Fruit fly (Drosophila melanogaster) whole organism, embryonic: ENCODE results near the gene Dbp73D.

Source experiments
- Bgb ChIP-seq: fragments of 200-800 bp; sonication (Bioruptor generic); IDR thresholded peaks from 2 replicates; pipeline ENCODE4 v1.3.6; 2022; ENCODE audit warnings: missing biosample characterization, missing genetic modification characterization; ENCODE audit not compliant: partially characterized antibody
- CG10321 ChIP-seq: fragments of 200-800 bp; sonication (Bioruptor generic); IDR thresholded peaks from 2 replicates; pipeline ENCODE4 v1.3.6; 2022; ENCODE audit warnings: missing biosample characterization, missing genetic modification characterization
- CG11456 ChIP-seq: fragments of 200-800 bp; sonication (Bioruptor generic); IDR thresholded peaks from 3 replicates; pipeline ENCODE4 v1.3.6; 2022; ENCODE audit warnings: missing biosample characterization, missing genetic modification characterization
- CG12104 ChIP-seq: fragments of 200-800 bp; sonication (Bioruptor generic); optimal IDR thresholded peaks from 3 replicates; lab custom pipeline; 2016; ENCODE audit warnings: missing biosample characterization, missing genetic modification characterization
- CG14441 ChIP-seq: fragments of 200-800 bp; sonication (Bioruptor generic); IDR thresholded peaks from 2 replicates; pipeline ENCODE4 v1.3.6; 2022; ENCODE audit warnings: missing biosample characterization, missing genetic modification characterization
- CG14710 ChIP-seq: fragments of 200-800 bp; sonication (Bioruptor generic); optimal IDR thresholded peaks from 3 replicates; lab custom pipeline; 2019; ENCODE audit warnings: missing biosample characterization, mild to moderate bottlenecking, missing genetic modification characterization, moderate library complexity
- CG15011 ChIP-seq: fragments of 200-800 bp; sonication (Bioruptor generic); optimal IDR thresholded peaks from 3 replicates; lab custom pipeline; 2018; ENCODE audit warnings: missing biosample characterization, mild to moderate bottlenecking, missing genetic modification characterization
- CG17361 ChIP-seq: fragments of 200-800 bp; sonication (Bioruptor generic); IDR thresholded peaks from 3 replicates; pipeline ENCODE4 v1.3.6; 2022; ENCODE audit warnings: missing biosample characterization, missing genetic modification characterization
- CG2199 ChIP-seq: fragments of 200-800 bp; sonication (Bioruptor generic); IDR thresholded peaks from 3 replicates; pipeline ENCODE4 v1.3.6; 2022; ENCODE audit warnings: missing biosample characterization, missing genetic modification characterization
- CG2678 ChIP-seq: fragments of 200-800 bp; sonication (Bioruptor generic); optimal IDR thresholded peaks from 3 replicates; lab custom pipeline; 2019; ENCODE audit warnings: missing biosample characterization, mild to moderate bottlenecking, missing genetic modification characterization, moderate library complexity
- CG31388 ChIP-seq: fragments of 200-800 bp; sonication (Bioruptor generic); optimal IDR thresholded peaks from 2 replicates; lab custom pipeline; 2016; ENCODE audit warnings: missing biosample characterization, missing genetic modification characterization
- CG34376 ChIP-seq: fragments of 200-800 bp; sonication (Bioruptor generic); optimal IDR thresholded peaks from 2 replicates; lab custom pipeline; 2018; ENCODE audit warnings: missing biosample characterization, mild to moderate bottlenecking, missing genetic modification characterization
- CG34422 ChIP-seq: fragments of 200-800 bp; sonication (Bioruptor generic); IDR thresholded peaks from 3 replicates; pipeline ENCODE4 v1.3.6; 2022; ENCODE audit warnings: missing biosample characterization, missing genetic modification characterization
- CG3995 ChIP-seq: fragments of 200-800 bp; sonication (Bioruptor generic); optimal IDR thresholded peaks from 3 replicates; lab custom pipeline; 2016; ENCODE audit warnings: missing biosample characterization, missing genetic modification characterization
- CG4854 ChIP-seq: fragments of 200-800 bp; sonication (Bioruptor generic); optimal IDR thresholded peaks from 2 replicates; lab custom pipeline; 2016; ENCODE audit warnings: missing biosample characterization, missing genetic modification characterization, inconsistent platforms
- CG7786 ChIP-seq: fragments of 200-800 bp; sonication (Bioruptor generic); optimal IDR thresholded peaks from 2 replicates; lab custom pipeline; 2016; ENCODE audit warnings: missing biosample characterization, missing genetic modification characterization
- CG7839 ChIP-seq: fragments of 200-800 bp; sonication (Bioruptor generic); optimal IDR thresholded peaks from 3 replicates; lab custom pipeline; 2018; ENCODE audit warnings: missing biosample characterization, mild to moderate bottlenecking, missing genetic modification characterization, moderate library complexity
- Camta ChIP-seq: fragments of 200-800 bp; sonication (Bioruptor generic); optimal IDR thresholded peaks from 2 replicates; lab custom pipeline; 2016; ENCODE audit warnings: missing biosample characterization, missing genetic modification characterization
- Doc2 ChIP-seq: fragments of 200-800 bp; sonication (Bioruptor generic); IDR thresholded peaks from 2 replicates; pipeline ENCODE4 v1.3.6; 2022; ENCODE audit warnings: missing biosample characterization, missing genetic modification characterization
- E2f2 ChIP-seq: fragments of 200-800 bp; sonication (Bioruptor generic); IDR thresholded peaks from 2 replicates; pipeline ENCODE4 v1.3.6; 2022; ENCODE audit warnings: missing biosample characterization, missing genetic modification characterization
- Eip74EF ChIP-seq, 2 experiments: fragments of 200-800 bp in 1 of 2; fragments of >200 bp in 1 of 2; sonication (Bioruptor generic) in 1 of 2; optimal IDR thresholded peaks; 2 replicates each; lab custom pipeline; 2017 to 2019; ENCODE audit warnings: missing biosample characterization in 2 of 2, missing genetic modification characterization in 2 of 2, mild to moderate bottlenecking in 1 of 2, moderate library complexity in 1 of 2
- GATAe ChIP-seq: fragments of 200-800 bp; sonication (Bioruptor generic); conservative IDR thresholded peaks from 2 replicates; pipeline ENCODE4 v1.3.6; 2022; ENCODE audit warnings: missing biosample characterization, missing genetic modification characterization
- Gsc ChIP-seq: fragments of 200-800 bp; sonication (Bioruptor generic); IDR thresholded peaks from 2 replicates; pipeline ENCODE4 v1.3.6; 2022; ENCODE audit warnings: missing biosample characterization, missing genetic modification characterization
- HLH54F ChIP-seq: fragments of 200-800 bp; sonication (Bioruptor generic); optimal IDR thresholded peaks from 3 replicates; lab custom pipeline; 2016; ENCODE audit warnings: missing biosample characterization, missing genetic modification characterization
- HmgZ ChIP-seq: fragments of 200-800 bp; sonication (Bioruptor generic); optimal IDR thresholded peaks from 2 replicates; lab custom pipeline; 2018; ENCODE audit warnings: missing biosample characterization, mild to moderate bottlenecking, missing genetic modification characterization
- Mad ChIP-seq: fragments of 200-800 bp; sonication (Bioruptor generic); optimal IDR thresholded peaks from 2 replicates; lab custom pipeline; 2016; ENCODE audit warnings: missing biosample characterization, missing genetic modification characterization
- Max ChIP-seq: fragments of 200-800 bp; sonication (Bioruptor generic); optimal IDR thresholded peaks from 2 replicates; lab custom pipeline; 2016; ENCODE audit warnings: missing biosample characterization, mild to moderate bottlenecking, missing genetic modification characterization
- Med ChIP-seq: fragments of 200-800 bp; sonication (Bioruptor generic); peaks from one replicate; lab custom pipeline; 2016; ENCODE audit warnings: missing biosample characterization, missing genetic modification characterization, mild to moderate bottlenecking, inconsistent platforms, moderate library complexity
- Nf-YA ChIP-seq: fragments of 200-800 bp; sonication (Bioruptor generic); IDR thresholded peaks from 2 replicates; pipeline ENCODE4 v1.3.6; 2022; ENCODE audit warnings: missing biosample characterization, missing genetic modification characterization
- Rx ChIP-seq: fragments of 200-800 bp; sonication (Bioruptor generic); IDR thresholded peaks from 2 replicates; pipeline ENCODE4 v1.3.6; 2022; ENCODE audit warnings: missing biosample characterization, missing genetic modification characterization
- Sry-β ChIP-seq: fragments of 200-800 bp; sonication (Bioruptor generic); optimal IDR thresholded peaks from 2 replicates; lab custom pipeline; 2018; ENCODE audit warnings: missing biosample characterization, mild to moderate bottlenecking, missing genetic modification characterization, moderate library complexity
- Stat92E ChIP-seq, 3 experiments: fragments of >200 bp in 2 of 3; fragments of 200-800 bp in 1 of 3; sonication (Bioruptor generic) in 1 of 3; optimal IDR thresholded peaks; 2 replicates each; lab custom pipeline; 2017 to 2019; ENCODE audit warnings: missing biosample characterization in 3 of 3, missing genetic modification characterization in 3 of 3, mild to moderate bottlenecking in 1 of 3, moderate library complexity in 1 of 3
- TFAM ChIP-seq: fragments of 200-800 bp; sonication (Bioruptor generic); optimal IDR thresholded peaks from 2 replicates; lab custom pipeline; 2017; ENCODE audit warnings: missing biosample characterization, missing genetic modification characterization, inconsistent platforms
- Usf ChIP-seq: fragments of 200-800 bp; sonication (Bioruptor generic); optimal IDR thresholded peaks from 2 replicates; lab custom pipeline; 2017; ENCODE audit warnings: missing genotype, missing biosample characterization, missing genetic modification characterization
- Xrp1 ChIP-seq: fragments of 200-800 bp; sonication (Bioruptor generic); IDR thresholded peaks from 2 replicates; pipeline ENCODE4 v1.3.6; 2022; ENCODE audit warnings: missing biosample characterization, missing genetic modification characterization
- bigmax ChIP-seq: fragments of 200-800 bp; sonication (Bioruptor generic); optimal IDR thresholded peaks from 2 replicates; lab custom pipeline; 2018; ENCODE audit warnings: missing biosample characterization, mild to moderate bottlenecking, missing genetic modification characterization
- ci ChIP-seq: fragments of 200-800 bp; sonication (Bioruptor generic); IDR thresholded peaks from 3 replicates; pipeline ENCODE4 v1.3.6; 2022; ENCODE audit warnings: missing biosample characterization, missing genetic modification characterization
- da ChIP-seq: fragments of 200-800 bp; sonication (Bioruptor generic); optimal IDR thresholded peaks from 2 replicates; lab custom pipeline; 2016; ENCODE audit warnings: missing biosample characterization, missing genetic modification characterization
- dpn ChIP-seq, 2 experiments: fragments of 200-800 bp; sonication (Bioruptor generic); optimal IDR thresholded peaks; 3 replicates each; lab custom pipeline; 2016; ENCODE audit warnings: missing biosample characterization in 2 of 2, missing genetic modification characterization in 2 of 2
- gsb-n ChIP-seq: fragments of 200-800 bp; sonication (Bioruptor generic); optimal IDR thresholded peaks from 3 replicates; lab custom pipeline; 2018; ENCODE audit warnings: missing biosample characterization, mild to moderate bottlenecking, missing genetic modification characterization
- ham ChIP-seq: fragments of 200-800 bp; sonication (Bioruptor generic); IDR thresholded peaks from 2 replicates; pipeline ENCODE4 v1.3.6; 2022; ENCODE audit warnings: missing biosample characterization, missing genetic modification characterization
- jumu ChIP-seq: fragments of 200-800 bp; sonication (Bioruptor generic); optimal IDR thresholded peaks from 3 replicates; lab custom pipeline; 2016; ENCODE audit warnings: missing biosample characterization, missing genetic modification characterization
- kni ChIP-seq: fragments of 200-800 bp; sonication (Bioruptor generic); optimal IDR thresholded peaks from 3 replicates; lab custom pipeline; 2017; ENCODE audit warnings: mild to moderate bottlenecking, missing biosample characterization, missing genetic modification reagents, missing genetic modification characterization
- luna ChIP-seq: fragments of 200-800 bp; sonication (Bioruptor generic); optimal IDR thresholded peaks from 2 replicates; lab custom pipeline; 2016; ENCODE audit warnings: missing biosample characterization, missing genetic modification characterization
- maf-S ChIP-seq: fragments of 200-800 bp; sonication (Bioruptor generic); optimal IDR thresholded peaks from 2 replicates; lab custom pipeline; 2016; ENCODE audit warnings: missing biosample characterization, missing genetic modification characterization
- pb ChIP-seq: fragments of 200-800 bp; sonication (Bioruptor generic); optimal IDR thresholded peaks from 3 replicates; lab custom pipeline; 2016; ENCODE audit warnings: missing biosample characterization, missing genetic modification characterization
- rib ChIP-seq: fragments of 200-800 bp; sonication (Bioruptor generic); IDR thresholded peaks from 2 replicates; pipeline ENCODE4 v1.3.6; 2022; ENCODE audit warnings: missing biosample characterization, missing genetic modification characterization
- seq ChIP-seq: fragments of 200-800 bp; sonication (Bioruptor generic); IDR thresholded peaks from 2 replicates; pipeline ENCODE4 v1.3.6; 2022; ENCODE audit warnings: missing biosample characterization, missing genetic modification characterization
- slou ChIP-seq: fragments of 200-800 bp; sonication (Bioruptor generic); optimal IDR thresholded peaks from 3 replicates; lab custom pipeline; 2016; ENCODE audit warnings: missing biosample characterization, missing genetic modification characterization
- so ChIP-seq: fragments of 200-800 bp; sonication (Bioruptor generic); IDR thresholded peaks from 3 replicates; pipeline ENCODE4 v1.3.6; 2022; ENCODE audit warnings: missing biosample characterization, missing genetic modification characterization
- stc ChIP-seq: fragments of 200-800 bp; sonication (Bioruptor generic); IDR thresholded peaks from 2 replicates; pipeline ENCODE4 v1.3.6; 2022; ENCODE audit warnings: missing biosample characterization, missing genetic modification characterization
- tap ChIP-seq: fragments of 200-800 bp; optimal IDR thresholded peaks from 3 replicates; lab custom pipeline; 2019; ENCODE audit warnings: missing biosample characterization, mild to moderate bottlenecking, missing genetic modification characterization, moderate library complexity
- vfl ChIP-seq: fragments of 200-800 bp; sonication (Bioruptor generic); optimal IDR thresholded peaks from 2 replicates; lab custom pipeline; 2016; ENCODE audit warnings: missing biosample characterization, missing genetic modification characterization

Dbp73D gene

dm6 chr3L:16749726-16750125 lies 19.1 kb upstream of the Dbp73D start (continued):
- no peak for TF ChIP-seq Sry-β (GFP tag; lab: Kevin White, UChicago)
- TF ChIP-seq so: no peak
- no peak for TF ChIP-seq Max (GFP tag; lab: Kevin White, UChicago)
- TF ChIP-seq da (GFP tag; lab: Kevin White, UChicago): no peak
- TF ChIP-seq CG7786 (GFP tag; lab: Kevin White, UChicago): no peak
- no peak for TF ChIP-seq CG15011 (GFP tag; lab: Kevin White, UChicago)
- peak; percentile 44 for TF ChIP-seq gsb-n (tag; lab: Kevin White, UChicago)
- no peak for TF ChIP-seq jumu (GFP tag; lab: Kevin White, UChicago)
- no peak for TF ChIP-seq HmgZ (tag; lab: Kevin White, UChicago)
- TF ChIP-seq maf-S (GFP tag; lab: Kevin White, UChicago): no peak
- no peak for TF ChIP-seq Camta
- no peak for TF ChIP-seq vfl (GFP tag; lab: Kevin White, UChicago)
- TF ChIP-seq Xrp1 (GFP tag; lab: Robert Waterston, UW): peak; percentile 69; the same call in 1 of the 2 replicates
- TF ChIP-seq CG4854: no peak
- TF ChIP-seq CG17361: peak; percentile 72
- no peak for TF ChIP-seq CG14441 (GFP tag; lab: Robert Waterston, UW)
- TF ChIP-seq luna (GFP tag; lab: Kevin White, UChicago): no peak
- peak; percentile 54 for TF ChIP-seq CG2678 (tag; lab: Kevin White, UChicago)
- TF ChIP-seq slou (GFP tag; lab: Kevin White, UChicago): no peak
- no peak for TF ChIP-seq dpn (GFP tag; optimal IDR thresholded peaks at IDR 0.05; lab: Kevin White, UChicago)
- TF ChIP-seq CG34422 (GFP tag; lab: Robert Waterston, UW): no peak
- peak; percentile 71 for TF ChIP-seq CG14710 (tag; lab: Kevin White, UChicago)
- no peak for TF ChIP-seq Rx
- TF ChIP-seq ham (GFP tag; lab: Robert Waterston, UW): no peak
- TF ChIP-seq Med (GFP tag; lab: Kevin White, UChicago): no peak
- TF ChIP-seq CG12104 (GFP tag; lab: Kevin White, UChicago): no peak
- TF ChIP-seq CG11456: no peak
- no peak for TF ChIP-seq Usf (GFP tag; lab: Kevin White, UChicago)
- TF ChIP-seq Mad: no peak
- no peak for TF ChIP-seq ci (GFP tag; lab: Robert Waterston, UW)
- no peak for TF ChIP-seq Nf-YA (GFP tag; lab: Robert Waterston, UW)
- TF ChIP-seq CG34376: no peak
- TF ChIP-seq Doc2 (GFP tag; lab: Robert Waterston, UW): no peak
- no peak for TF ChIP-seq CG10321 (GFP tag; lab: Robert Waterston, UW)
- TF ChIP-seq HLH54F (GFP tag; lab: Kevin White, UChicago): no peak
- no peak for TF ChIP-seq TFAM (GFP tag; lab: Kevin White, UChicago)
- no peak for TF ChIP-seq kni (GFP tag; lab: Kevin White, UChicago)
- no peak for TF ChIP-seq rib (GFP tag; lab: Robert Waterston, UW)
- TF ChIP-seq CG31388 (GFP tag; lab: Kevin White, UChicago): no peak
- TF ChIP-seq CG2199 (GFP tag; lab: Robert Waterston, UW): no peak
- no peak for TF ChIP-seq stc (GFP tag; lab: Robert Waterston, UW)
- TF ChIP-seq Bgb (GFP tag; lab: Robert Waterston, UW): no peak
- TF ChIP-seq bigmax (GFP tag; lab: Kevin White, UChicago): no peak
- TF ChIP-seq Gsc (GFP tag; lab: Robert Waterston, UW): no peak
- no peak for TF ChIP-seq Stat92E (GFP tag; optimal IDR thresholded peaks at IDR 0.05; lab: Kevin White, UChicago)
- peak; percentile 55 for TF ChIP-seq CG7839 (tag; lab: Kevin White, UChicago)
- TF ChIP-seq GATAe (GFP tag; lab: Robert Waterston, UW): no peak
- peak; percentile 9 for TF ChIP-seq tap (tag; lab: Kevin White, UChicago)
- no peak for TF ChIP-seq E2f2 (GFP tag; lab: Robert Waterston, UW)
- no peak for TF ChIP-seq seq (GFP tag; lab: Robert Waterston, UW)
- TF ChIP-seq CG3995: no peak
- no peak for TF ChIP-seq pb (GFP tag; lab: Kevin White, UChicago)
- TF ChIP-seq Eip74EF (GFP tag; optimal IDR thresholded peaks at IDR 0.05; lab: Kevin White, UChicago): peak in 1 of 2 experiments; percentile 26
